Fruit fly (Drosophila melanogaster): ENCODE data around the gene baz.

baz gene

DNA sequence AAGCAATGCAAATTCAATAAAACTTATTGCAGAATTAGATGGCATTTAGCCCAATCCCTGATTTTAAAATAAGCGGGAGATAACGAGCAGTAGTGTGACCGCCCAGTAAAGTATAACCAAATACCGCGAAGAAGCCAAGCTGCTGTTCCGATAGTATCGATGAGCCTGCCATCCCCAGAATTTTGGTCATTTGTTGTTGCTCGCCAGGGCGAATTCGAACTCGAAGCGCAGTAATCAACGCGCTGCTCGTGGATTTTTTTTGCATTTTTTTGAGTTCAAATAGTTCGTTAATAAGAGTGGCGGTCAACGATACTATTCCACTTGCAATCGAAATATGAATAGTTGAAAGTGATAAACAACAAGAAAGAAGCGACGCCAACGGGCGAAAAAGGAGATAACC lies at the start of gene baz (continued):
- TF ChIP-seq CG14014 (GFP tag; IDR thresholded peaks at IDR 0.05), result no peak
- no peak for TF ChIP-seq CG34376 (GFP tag; optimal IDR thresholded peaks at IDR 0.05)
- TF ChIP-seq CG10267 (tag; optimal IDR thresholded peaks at IDR 0.05), result peak; percentile 28
- TF ChIP-seq fd96Cb (tag; optimal IDR thresholded peaks at IDR 0.05), result no peak
- no peak for TF ChIP-seq org-1 (GFP tag; optimal IDR thresholded peaks at IDR 0.05)
- TF ChIP-seq CG11456 (GFP tag; IDR thresholded peaks at IDR 0.05), result no peak
- TF ChIP-seq CG7963 (GFP tag; IDR thresholded peaks at IDR 0.05; ENCODE audit: partially characterized antibody), result peak; percentile 87
- no peak for TF ChIP-seq Drgx (GFP tag; IDR thresholded peaks at IDR 0.05)
- TF ChIP-seq Xbp1 (GFP tag; optimal IDR thresholded peaks at IDR 0.05), result peak; percentile 18
- no peak for TF ChIP-seq fd64A (GFP tag; optimal IDR thresholded peaks at IDR 0.05)
- TF ChIP-seq CG17612 (GFP tag; IDR thresholded peaks at IDR 0.05), result no peak
- TF ChIP-seq cwo (GFP tag; optimal IDR thresholded peaks at IDR 0.05), result no peak
- no peak for TF ChIP-seq CG6683 (GFP tag; optimal IDR thresholded peaks at IDR 0.05)
- no peak for TF ChIP-seq Atf6 (GFP tag; IDR thresholded peaks at IDR 0.05)
- TF ChIP-seq CTCF (GFP tag; optimal IDR thresholded peaks at IDR 0.05), result peak; percentile 51
- no peak for TF ChIP-seq CG43689 (GFP tag; IDR thresholded peaks at IDR 0.05)
- peak; percentile 36 for TF ChIP-seq MESR4 (GFP tag; optimal IDR thresholded peaks at IDR 0.05)
- TF ChIP-seq kay (GFP tag; optimal IDR thresholded peaks at IDR 0.05), result no peak
- no peak for TF ChIP-seq NC2α (GFP tag; optimal IDR thresholded peaks at IDR 0.05)
- TF ChIP-seq dmrt99B (tag; optimal IDR thresholded peaks at IDR 0.05), result no peak
- TF ChIP-seq CG2116 (GFP tag; optimal IDR thresholded peaks at IDR 0.05), result peak; percentile 30
- TF ChIP-seq Hr3 (GFP tag; optimal IDR thresholded peaks at IDR 0.05), result no peak
- TF ChIP-seq dpn (GFP tag; optimal IDR thresholded peaks at IDR 0.05), result peak in 1 of 2 experiments; percentile 16
- no peak for TF ChIP-seq esg (GFP tag; conservative IDR thresholded peaks at IDR 0.05)
- no peak for TF ChIP-seq bab2 (GFP tag; optimal IDR thresholded peaks at IDR 0.05)
- TF ChIP-seq CG2875 (GFP tag; optimal IDR thresholded peaks at IDR 0.05), result no peak
- no peak for TF ChIP-seq CG34422 (GFP tag; IDR thresholded peaks at IDR 0.05)
- no peak for TF ChIP-seq nerfin-1 (tag; optimal IDR thresholded peaks at IDR 0.05)
- no peak for TF ChIP-seq salm (tag; optimal IDR thresholded peaks at IDR 0.05)
- no peak for TF ChIP-seq CG13424 (tag; optimal IDR thresholded peaks at IDR 0.05)
- peak; percentile 89 for TF ChIP-seq ato (GFP tag; IDR thresholded peaks at IDR 0.05; ENCODE audit: partially characterized antibody)
- peak; percentile 83 for TF ChIP-seq zen2 (GFP tag; IDR thresholded peaks at IDR 0.05; ENCODE audit: partially characterized antibody)
- no peak for TF ChIP-seq CG12299 (tag; optimal IDR thresholded peaks at IDR 0.05)
- TF ChIP-seq ssp (GFP tag; IDR thresholded peaks at IDR 0.05), result no peak
- no peak for TF ChIP-seq cas (GFP tag; IDR thresholded peaks at IDR 0.05)
- TF ChIP-seq Lhr (GFP tag; optimal IDR thresholded peaks at IDR 0.05), result peak; percentile 50
- no peak for TF ChIP-seq Bdp1 (GFP tag; optimal IDR thresholded peaks at IDR 0.05)
- TF ChIP-seq CG10431 (GFP tag; optimal IDR thresholded peaks at IDR 0.05), result no peak
- no peak for TF ChIP-seq tio (GFP tag; optimal IDR thresholded peaks at IDR 0.05)
- peak; percentile 40 for TF ChIP-seq CG14710 (tag; optimal IDR thresholded peaks at IDR 0.05)
- TF ChIP-seq ase (GFP tag; IDR thresholded peaks at IDR 0.05), result no peak
- no peak for TF ChIP-seq Lpt (GFP tag; optimal IDR thresholded peaks at IDR 0.05)
- no peak for TF ChIP-seq pita (GFP tag; optimal IDR thresholded peaks at IDR 0.05)
- TF ChIP-seq usp (GFP tag; optimal IDR thresholded peaks at IDR 0.05), result no peak
- no peak for TF ChIP-seq CG14667 (GFP tag; IDR thresholded peaks at IDR 0.05)
- no peak for TF ChIP-seq CG11398 (GFP tag; optimal IDR thresholded peaks at IDR 0.05)
- TF ChIP-seq D19A (tag; optimal IDR thresholded peaks at IDR 0.05), result no peak
- TF ChIP-seq CG30020 (tag; optimal IDR thresholded peaks at IDR 0.05), result no peak
- TF ChIP-seq CG31441 (GFP tag; IDR thresholded peaks at IDR 0.05), result no peak
- no peak for TF ChIP-seq sug (tag; optimal IDR thresholded peaks at IDR 0.05)
- TF ChIP-seq CG4707 (GFP tag; optimal IDR thresholded peaks at IDR 0.05), result no peak
- no peak for TF ChIP-seq chn (GFP tag; optimal IDR thresholded peaks at IDR 0.05)
- no peak for TF ChIP-seq Spps (tag; optimal IDR thresholded peaks at IDR 0.05)

All from whole organism, embryonic.